Fruit fly (Drosophila melanogaster): ENCODE measurements around the gene RpS10b.

Gene RpS10b

dm6 chrX:19603953-19604352 lies 6.1 kb downstream of the RpS10b start (continued):
- TF ChIP-seq CG6272 (GFP tag; IDR thresholded peaks at IDR 0.05) (peak; percentile 49), CG1792 (GFP tag; optimal IDR thresholded peaks at IDR 0.05) (peak; percentile 39), scrt (GFP tag; optimal IDR thresholded peaks at IDR 0.05) (peak; percentile 58), CG12236 (GFP tag; optimal IDR thresholded peaks at IDR 0.05) (no peak), Dad (GFP tag; optimal IDR thresholded peaks at IDR 0.05) (peak; percentile 31), PHDP (tag; optimal IDR thresholded peaks at IDR 0.05) (peak; percentile 71), Ets97D (GFP tag; optimal IDR thresholded peaks at IDR 0.05) (peak; percentile 20), wek (GFP tag; optimal IDR thresholded peaks at IDR 0.05) (no peak), slp2 (GFP tag; optimal IDR thresholded peaks at IDR 0.05) (peak; percentile 42), Sin3A (optimal IDR thresholded peaks at IDR 0.05) (no peak), p53 (GFP tag; optimal IDR thresholded peaks at IDR 0.05) (no peak), Spps (tag; optimal IDR thresholded peaks at IDR 0.05) (peak; percentile 29), CG14441 (GFP tag; IDR thresholded peaks at IDR 0.05) (peak; percentile 85), gfzf (GFP tag; optimal IDR thresholded peaks at IDR 0.05) (no peak), CG10462 (GFP tag; optimal IDR thresholded peaks at IDR 0.05) (peak; percentile 24), Stat92E (GFP tag; optimal IDR thresholded peaks at IDR 0.05) (no peak), Fer3 (tag; optimal IDR thresholded peaks at IDR 0.05) (peak; percentile 80), CG30020 (tag; optimal IDR thresholded peaks at IDR 0.05) (peak; percentile 6), gt (GFP tag; IDR thresholded peaks at IDR 0.05) (peak; percentile 35; the same call in 1 of the 2 replicates), CG2120 (GFP tag; optimal IDR thresholded peaks at IDR 0.05) (peak; percentile 80), CG31441 (GFP tag; IDR thresholded peaks at IDR 0.05) (peak; percentile 78), zfh1 (GFP tag; IDR thresholded peaks at IDR 0.05) (peak; percentile 71), CG9727 (GFP tag; optimal IDR thresholded peaks at IDR 0.05) (peak; percentile 80), CG4282 (GFP tag; optimal IDR thresholded peaks at IDR 0.05) (no peak), sens-2 (GFP tag; IDR thresholded peaks at IDR 0.05) (peak; percentile 62; the same call in 1 of the 2 replicates), dati (GFP tag; IDR thresholded peaks at IDR 0.05) (0 out of 2 replicates have a peak, but pooled peaks have one; percentile 21), phol (tag; optimal IDR thresholded peaks at IDR 0.05) (peak; percentile 69), CG4730 (GFP tag; IDR thresholded peaks at IDR 0.05) (peak; percentile 62), CG33213 (GFP tag; optimal IDR thresholded peaks at IDR 0.05) (no peak), en (GFP tag; optimal IDR thresholded peaks at IDR 0.05) (peak; percentile 23), cato (GFP tag; optimal IDR thresholded peaks at IDR 0.05; ENCODE audit: borderline replicate concordance) (no peak), pita (GFP tag; optimal IDR thresholded peaks at IDR 0.05) (no peak), Rx (GFP tag; IDR thresholded peaks at IDR 0.05) (peak; percentile 71), CG16815 (GFP tag; optimal IDR thresholded peaks at IDR 0.05) (peak; percentile 31), CG12769 (tag; optimal IDR thresholded peaks at IDR 0.05) (peak; percentile 94), CG4360 (GFP tag; IDR thresholded peaks at IDR 0.05) (no peak), Poxn (GFP tag; IDR thresholded peaks at IDR 0.05) (peak; percentile 68; the same call in 1 of the 2 replicates), CG2889 (GFP tag; IDR thresholded peaks at IDR 0.05) (peak; percentile 73), CG34422 (GFP tag; IDR thresholded peaks at IDR 0.05) (peak; percentile 76), CG13894 (tag; optimal IDR thresholded peaks at IDR 0.05) (peak; percentile 59), CG15269 (tag; optimal IDR thresholded peaks at IDR 0.05) (peak; percentile 85), so (GFP tag; IDR thresholded peaks at IDR 0.05) (peak; percentile 83), mam (GFP tag; optimal IDR thresholded peaks at IDR 0.05) (peak; percentile 75), CG13296 (GFP tag; optimal IDR thresholded peaks at IDR 0.05) (peak; percentile 64), grau (tag; optimal IDR thresholded peaks at IDR 0.05) (peak; percentile 78), CG11696 (GFP tag; IDR thresholded peaks at IDR 0.05) (0 out of 2 replicates have a peak, but pooled peaks have one; percentile 52), Ravus (GFP tag; IDR thresholded peaks at IDR 0.05) (peak; percentile 55), Nf-YB (GFP tag; optimal IDR thresholded peaks at IDR 0.05) (peak; percentile 36), inv (GFP tag; IDR thresholded peaks at IDR 0.05; ENCODE audit: partially characterized antibody) (no peak), CG10321 (GFP tag; IDR thresholded peaks at IDR 0.05) (no peak), oc (tag; optimal IDR thresholded peaks at IDR 0.05) (no peak), sqz (GFP tag; optimal IDR thresholded peaks at IDR 0.05) (peak; percentile 5)

All from whole organism, embryonic.